Worm (Caenorhabditis elegans): ENCODE measurements around the gene F22B3.5.
"Not testable (repeated sequence)": the region's sequence is repeated elsewhere in the genome, so short reads cannot be mapped to it uniquely, and the experiment has no call there.

The F22B3.5 gene

DNA sequence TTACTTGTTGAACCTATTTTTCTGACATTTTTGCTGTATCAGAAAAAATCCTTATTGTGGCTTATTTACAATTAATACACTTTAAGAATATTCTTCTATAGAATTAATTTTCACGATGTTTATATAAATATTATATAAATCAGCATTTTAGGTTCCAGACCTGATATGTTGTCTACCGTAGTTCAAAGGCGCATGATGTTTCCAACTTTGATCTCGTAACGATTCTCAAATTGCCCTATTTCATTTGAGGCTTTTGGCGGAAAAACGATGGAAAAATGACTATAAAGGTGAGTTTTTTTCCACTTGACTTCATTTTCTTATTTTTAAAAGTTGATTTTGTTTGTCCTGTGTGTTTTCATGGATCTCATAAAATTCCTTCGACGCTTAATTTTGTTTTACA is 6.5 kb downstream of the F22B3.5 start, which contains the start of gene gfat-2:
Gene gfat-2, plus strand, starts transcription at position 145 of the 400 bp plus-strand sequence.
- TF ChIP-seq nhr-232 (tag; optimal IDR thresholded peaks at IDR 0.05) = no peak
- no peak for TF ChIP-seq ahr-1 (tag; optimal IDR thresholded peaks at IDR 0.05)
- TF ChIP-seq fkh-6 (tag; optimal IDR thresholded peaks at IDR 0.05) = no peak
- no peak for TF ChIP-seq ttx-3 (tag; optimal IDR thresholded peaks at IDR 0.05)

DNA sequence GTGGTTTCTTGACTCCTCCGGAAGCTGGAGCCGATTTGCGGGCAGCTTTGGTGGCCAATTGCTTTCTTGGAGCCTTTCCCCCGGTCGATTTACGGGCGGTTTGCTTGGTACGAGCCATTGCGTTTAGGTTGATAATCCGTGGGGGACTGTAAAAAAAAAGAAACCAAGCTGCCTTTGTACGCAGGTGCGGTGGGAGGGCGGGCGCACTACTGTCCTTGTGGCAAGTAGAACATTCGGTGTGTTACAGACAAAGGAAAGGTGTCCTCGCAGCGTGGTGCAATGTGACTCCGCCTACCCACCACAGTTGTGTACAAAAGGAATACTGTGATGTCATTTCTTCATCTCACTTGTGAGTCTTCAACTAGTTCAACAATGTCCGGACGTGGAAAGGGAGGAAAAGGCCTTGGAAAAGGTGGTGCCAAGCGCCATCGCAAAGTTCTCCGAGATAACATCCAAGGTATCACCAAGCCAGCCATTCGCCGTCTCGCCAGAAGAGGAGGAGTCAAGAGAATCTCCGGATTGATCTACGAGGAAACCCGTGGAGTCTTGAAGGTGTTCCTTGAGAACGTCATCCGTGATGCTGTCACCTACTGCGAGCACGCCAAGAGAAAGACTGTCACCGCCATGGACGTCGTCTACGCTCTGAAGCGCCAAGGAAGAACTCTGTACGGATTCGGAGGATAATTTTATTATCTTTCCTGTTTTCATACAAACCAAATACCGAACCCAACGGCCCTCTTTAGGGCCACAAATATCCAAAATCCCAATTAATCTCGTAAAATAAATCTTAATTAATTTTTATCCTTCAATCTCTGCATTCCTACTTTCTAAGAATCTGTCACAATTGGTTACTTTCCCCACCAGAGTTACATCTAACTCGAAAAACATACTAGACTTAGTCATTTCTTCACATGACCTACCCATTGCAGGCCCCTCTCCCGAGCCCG is 9.6 kb downstream of the F22B3.5 start, which contains the start of the genes his-63 and his-64:
Gene his-63, minus strand, starts transcription at position 118 of the 947 bp plus-strand sequence.
Gene his-64, plus strand, starts transcription at position 373 of the 947 bp plus-strand sequence.
- TF ChIP-seq sox-2 (GFP tag; IDR thresholded peaks at IDR 0.05) = peak; percentile 36
- TF ChIP-seq ref-2 (tag; optimal IDR thresholded peaks at IDR 0.05) = peak; percentile 3

DNA sequence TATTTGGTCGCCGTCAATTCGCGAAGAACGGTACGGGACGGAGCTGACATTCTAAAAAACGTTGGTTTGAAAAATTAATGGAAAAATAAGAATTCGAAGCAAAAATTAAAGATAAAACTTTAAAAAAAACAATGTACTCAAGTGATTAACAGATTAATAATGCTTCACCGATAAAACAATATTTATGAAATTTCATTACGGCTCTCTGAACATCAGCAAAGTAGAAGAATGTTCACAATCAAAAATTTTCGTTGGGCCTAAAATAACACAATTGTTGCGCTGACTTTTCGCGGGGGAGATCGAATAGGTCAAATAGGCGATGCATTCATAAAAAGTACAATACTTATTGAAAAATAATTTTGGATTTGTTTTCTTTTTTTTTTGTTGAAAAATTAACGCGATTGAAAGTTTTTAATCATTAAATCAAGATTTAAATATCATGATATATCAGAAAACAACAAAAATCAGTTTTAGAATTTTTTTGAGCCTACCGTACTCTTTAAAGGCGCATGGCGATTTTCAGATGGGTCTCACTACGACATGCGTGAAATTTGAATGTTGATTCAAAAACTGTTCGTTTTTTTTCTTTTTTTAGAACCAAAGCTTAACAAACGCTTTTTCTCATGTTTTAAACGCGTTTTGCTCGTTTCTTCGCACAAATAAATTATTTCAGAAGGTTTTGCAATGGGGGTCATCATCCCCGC is 13.2 kb downstream of the F22B3.5 start, which contains the start of the genes memi-3 and cyp-31A2:
Gene memi-3, minus strand, starts transcription at position 51 of the 704 bp plus-strand sequence.
Gene cyp-31A2, plus strand, starts transcription at position 674 of the 704 bp plus-strand sequence.
- TF ChIP-seq ceh-48 (tag; optimal IDR thresholded peaks at IDR 0.05) = no peak
- TF ChIP-seq lim-6 (tag; optimal IDR thresholded peaks at IDR 0.05) = no peak
- TF ChIP-seq ceh-14 (tag; optimal IDR thresholded peaks at IDR 0.05) = no peak
- no peak for TF ChIP-seq hlh-8 (tag; optimal IDR thresholded peaks at IDR 0.05)
- no peak for TF ChIP-seq T23F11.4 (GFP tag; optimal IDR thresholded peaks at IDR 0.05)

DNA sequence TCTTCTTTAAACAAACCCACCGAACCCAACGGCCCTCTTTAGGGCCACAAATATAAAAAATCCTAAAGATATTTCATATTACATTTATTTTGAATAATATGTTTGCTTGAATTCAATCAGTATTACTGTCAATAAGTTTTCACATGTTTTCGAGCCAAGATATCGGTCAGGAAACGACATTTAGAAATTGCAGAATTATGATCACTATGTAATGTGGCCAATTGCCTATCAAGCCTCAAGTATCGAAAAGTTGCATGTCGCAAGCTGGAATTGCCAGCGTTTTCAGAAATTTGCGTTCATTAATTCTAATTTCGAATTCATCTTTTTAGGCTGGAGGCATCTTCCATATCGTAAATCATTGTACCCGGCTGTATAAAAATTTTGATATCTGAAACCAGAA is 15.1 kb downstream of the F22B3.5 start:
- TF ChIP-seq npax-4 (tag; optimal IDR thresholded peaks at IDR 0.05) (no peak), tbx-2 (tag; optimal IDR thresholded peaks at IDR 0.05) (no peak), pha-4 (tag; optimal IDR thresholded peaks at IDR 0.05) (no peak), F13H6.1 (tag; optimal IDR thresholded peaks at IDR 0.05) (no peak), ceh-9 (tag; optimal IDR thresholded peaks at IDR 0.05) (no peak), pros-1 (tag; optimal IDR thresholded peaks at IDR 0.05) (no peak), hlh-30 (tag; optimal IDR thresholded peaks at IDR 0.05; ENCODE audit: insufficient read depth) (no peak), unc-42 (tag; optimal IDR thresholded peaks at IDR 0.05) (no peak), ceh-6 (GFP tag; optimal IDR thresholded peaks at IDR 0.05) (no peak), ceh-22 (tag; optimal IDR thresholded peaks at IDR 0.05) (no peak), sox-4 (tag; optimal IDR thresholded peaks at IDR 0.05) (no peak), pqm-1 (tag; optimal IDR thresholded peaks at IDR 0.05) (no peak), C38D4.7 (GFP tag; optimal IDR thresholded peaks at IDR 0.05) (no peak), ceh-19 (GFP tag; optimal IDR thresholded peaks at IDR 0.05) (no peak), ceh-14 (tag; optimal IDR thresholded peaks at IDR 0.05) (no peak), K09A11.1 (tag; optimal IDR thresholded peaks at IDR 0.05; ENCODE audit: insufficient read depth) (no peak), ttx-3 (tag; optimal IDR thresholded peaks at IDR 0.05) (no peak)

DNA sequence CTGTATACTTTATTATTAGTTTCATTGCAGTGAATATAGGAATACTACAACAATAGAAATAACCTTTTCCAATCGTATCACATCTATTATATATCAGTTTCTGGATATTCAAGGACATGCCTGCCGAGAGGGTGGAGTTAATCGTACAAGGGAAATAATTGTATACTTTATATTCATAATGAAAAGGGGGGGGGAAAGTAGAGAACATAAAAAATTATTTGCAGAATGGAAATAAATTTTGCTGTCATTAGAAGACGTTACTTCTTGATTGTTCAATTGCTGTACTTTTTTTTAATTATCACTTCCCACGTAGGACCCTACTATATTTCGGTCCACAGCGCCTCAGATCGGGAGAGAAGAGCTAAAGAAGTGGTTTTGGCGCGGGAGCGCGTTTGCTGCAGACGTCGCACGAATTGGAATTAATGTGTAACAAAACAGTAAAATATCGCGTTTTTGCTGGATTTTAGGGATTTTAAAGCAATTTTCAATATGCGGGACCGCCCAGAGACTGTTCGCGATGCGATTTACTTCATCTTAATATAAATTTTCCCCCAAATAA is 18.3 kb downstream of the F22B3.5 start, which contains the start of gene dsl-6:
Gene dsl-6, minus strand, starts transcription at position 51 of the 559 bp plus-strand sequence.
- not testable (repeated sequence) for TF ChIP-seq gmeb-2, lim-6, ceh-22 (tag; optimal IDR thresholded peaks at IDR 0.05)

DNA sequence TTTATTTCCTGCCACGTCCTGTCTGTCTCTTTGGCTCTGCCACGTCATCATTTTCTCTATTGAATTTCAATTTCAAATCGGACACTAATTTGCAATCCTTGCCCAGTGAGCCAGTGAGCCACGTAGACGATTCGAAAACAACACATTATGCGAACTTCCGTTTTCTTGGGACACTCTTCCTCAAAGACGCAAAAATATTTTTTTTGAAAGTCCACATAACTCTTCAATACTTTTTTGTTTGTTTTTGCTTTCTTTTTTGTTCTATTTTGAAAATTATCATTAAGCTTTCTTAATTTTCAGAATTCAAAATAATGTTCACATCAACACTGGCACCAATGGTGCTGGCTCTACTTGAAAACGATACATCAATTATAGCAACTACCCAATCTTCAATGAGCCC is 22.4 kb downstream of the F22B3.5 start, which contains the start of gene tag-89:
Gene tag-89, plus strand, starts transcription at position 301 of the 400 bp plus-strand sequence.
- TF ChIP-seq gmeb-2 (tag; optimal IDR thresholded peaks at IDR 0.05) (no peak), C38D4.7 (GFP tag; optimal IDR thresholded peaks at IDR 0.05) (no peak), unc-86 (tag; optimal IDR thresholded peaks at IDR 0.05) (no peak), sox-2 (GFP tag; IDR thresholded peaks at IDR 0.05) (no peak), unc-42 (tag; optimal IDR thresholded peaks at IDR 0.05) (no peak), elt-4 (tag; optimal IDR thresholded peaks at IDR 0.05) (no peak), pat-9 (tag; optimal IDR thresholded peaks at IDR 0.05) (no peak), lim-6 (tag; optimal IDR thresholded peaks at IDR 0.05) (no peak), pag-3 (tag; optimal IDR thresholded peaks at IDR 0.05; ENCODE audit: borderline replicate concordance) (no peak), madf-2 (tag; optimal IDR thresholded peaks at IDR 0.05) (no peak)

All from whole organism, late embryonic.